Fruit fly (Drosophila melanogaster) whole organism, pupa: ENCODE data around the gene CG13088.
A peak's percentile ranks its signal among the peaks of the same experiment; 100 is the strongest.

Experiments used
- CG10348 ChIP-seq: fragments of 200-800 bp; sonication (Bioruptor generic); IDR thresholded peaks from 2 replicates; pipeline ENCODE4 v1.3.6; 2022; ENCODE audit warnings: missing biosample characterization, missing genetic modification characterization
- CG12605 ChIP-seq: fragments of 200-800 bp; sonication (Bioruptor generic); IDR thresholded peaks from 2 replicates; pipeline ENCODE4 v1.3.6; 2022; ENCODE audit warnings: missing biosample characterization, missing genetic modification characterization
- CG13204 ChIP-seq: fragments of 200-800 bp; sonication (Bioruptor generic); optimal IDR thresholded peaks from 2 replicates; lab custom pipeline; 2018; ENCODE audit warnings: missing biosample characterization, mild to moderate bottlenecking, missing genetic modification characterization, moderate library complexity
- CG14655 ChIP-seq: fragments of 200-800 bp; sonication (Bioruptor generic); optimal IDR thresholded peaks from 3 replicates; lab custom pipeline; 2017; ENCODE audit warnings: mild to moderate bottlenecking, missing biosample characterization, missing genetic modification reagents, missing genetic modification characterization
- CG15710 ChIP-seq: fragments of 200-800 bp; sonication (Bioruptor generic); optimal IDR thresholded peaks from 2 replicates; lab custom pipeline; 2018; ENCODE audit warnings: missing biosample characterization, mild to moderate bottlenecking, missing genetic modification characterization, moderate library complexity
- CG17806 ChIP-seq: fragments of 200-800 bp; sonication (Bioruptor generic); optimal IDR thresholded peaks from 2 replicates; lab custom pipeline; 2018; ENCODE audit warnings: missing biosample characterization, mild to moderate bottlenecking, missing genetic modification characterization, moderate library complexity
- CG32121 ChIP-seq: fragments of 200-800 bp; sonication (Bioruptor generic); IDR thresholded peaks from 2 replicates; pipeline ENCODE4 v1.3.6; 2022; ENCODE audit warnings: missing biosample characterization, missing genetic modification characterization
- CG34367 ChIP-seq: fragments of 200-800 bp; sonication (Bioruptor generic); optimal IDR thresholded peaks from 2 replicates; lab custom pipeline; 2018; ENCODE audit warnings: missing biosample characterization, mild to moderate bottlenecking, missing genetic modification characterization
- CG4496 ChIP-seq: fragments of 200-800 bp; sonication (Bioruptor generic); IDR thresholded peaks from 3 replicates; pipeline ENCODE4 v1.3.6; 2022; ENCODE audit warnings: missing biosample characterization, missing genetic modification characterization
- CG8159 ChIP-seq: fragments of 200-800 bp; sonication (Bioruptor generic); optimal IDR thresholded peaks from 3 replicates; lab custom pipeline; 2018; ENCODE audit warnings: missing biosample characterization, mild to moderate bottlenecking, missing genetic modification characterization, moderate library complexity
- CG8301 ChIP-seq: fragments of 200-800 bp; sonication (Bioruptor generic); optimal IDR thresholded peaks from 2 replicates; lab custom pipeline; 2018; ENCODE audit warnings: missing biosample characterization, mild to moderate bottlenecking, missing genetic modification characterization
- CG9948 ChIP-seq: fragments of 200-800 bp; sonication (Bioruptor generic); optimal IDR thresholded peaks from 2 replicates; lab custom pipeline; 2018; ENCODE audit warnings: missing biosample characterization, mild to moderate bottlenecking, missing genetic modification characterization, moderate library complexity
- D1 ChIP-seq: fragments of 200-800 bp; sonication (Bioruptor generic); optimal IDR thresholded peaks from 2 replicates; lab custom pipeline; 2018; ENCODE audit warnings: missing biosample characterization, mild to moderate bottlenecking, missing genetic modification characterization, moderate library complexity
- EcR ChIP-seq: fragments of 200-800 bp; sonication (Bioruptor generic); optimal IDR thresholded peaks from 3 replicates; lab custom pipeline; 2019; ENCODE audit warnings: missing biosample characterization, missing genetic modification characterization, mild to moderate bottlenecking, moderate library complexity, missing genetic modification reagents
- Ets98B ChIP-seq: fragments of 200-800 bp; sonication (Bioruptor generic); IDR thresholded peaks from 2 replicates; pipeline ENCODE4 v1.3.6; 2022; ENCODE audit warnings: missing biosample characterization, missing genetic modification characterization
- Pif1A ChIP-seq: fragments of 200-800 bp; sonication (Bioruptor generic); optimal IDR thresholded peaks from 3 replicates; lab custom pipeline; 2016; ENCODE audit warnings: missing biosample characterization, missing genetic modification characterization
- Pif1B ChIP-seq: fragments of 200-800 bp; sonication (Bioruptor generic); optimal IDR thresholded peaks from 3 replicates; lab custom pipeline; 2016; ENCODE audit warnings: missing biosample characterization, missing genetic modification characterization
- Snoo ChIP-seq: fragments of 200-800 bp; sonication (Bioruptor generic); optimal IDR thresholded peaks from 3 replicates; lab custom pipeline; 2017; ENCODE audit warnings: missing biosample characterization, mild to moderate bottlenecking, missing genetic modification characterization, inconsistent platforms
- fd96Ca ChIP-seq: fragments of 200-800 bp; sonication (Bioruptor generic); IDR thresholded peaks from 3 replicates; pipeline ENCODE4 v1.3.6; 2022; ENCODE audit warnings: missing biosample characterization, missing genetic modification characterization
- gl ChIP-seq: fragments of 200-800 bp; sonication (Bioruptor generic); optimal IDR thresholded peaks from 2 replicates; lab custom pipeline; 2018; ENCODE audit warnings: missing biosample characterization, mild to moderate bottlenecking, missing genetic modification characterization
- rn ChIP-seq: fragments of 200-800 bp; sonication (Bioruptor generic); IDR thresholded peaks from 2 replicates; pipeline ENCODE4 v1.3.6; 2022; ENCODE audit warnings: missing biosample characterization, missing genetic modification characterization

Gene CG13088

DNA sequence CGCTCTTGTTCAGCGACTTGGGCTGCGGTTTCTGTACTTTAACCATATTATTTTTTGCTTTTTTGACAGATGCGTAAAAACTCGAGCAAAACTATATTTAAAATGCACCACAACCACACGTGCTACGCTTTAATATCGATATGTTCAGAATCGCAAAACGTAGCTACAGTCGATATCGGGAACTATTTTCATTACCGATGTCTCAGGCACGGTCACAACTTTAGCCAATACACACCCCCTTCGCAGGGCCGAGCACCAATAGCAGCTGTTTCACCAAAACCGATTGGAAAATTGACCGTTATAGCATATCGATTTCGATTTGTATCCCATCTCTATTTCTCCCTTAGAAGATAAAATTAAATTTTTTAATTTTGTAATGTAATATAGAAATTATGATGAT lies 22.9 kb downstream of the CG13088 start, which contains the start of gene CG13096:
CG13096 (minus strand) TSS at position 144 of the 400 bp plus-strand sequence.
- TF ChIP-seq CG34367 (tag; lab: Kevin White, UChicago) (no peak), Ets98B (no peak), Snoo (tag; lab: Kevin White, UChicago) (no peak)

DNA sequence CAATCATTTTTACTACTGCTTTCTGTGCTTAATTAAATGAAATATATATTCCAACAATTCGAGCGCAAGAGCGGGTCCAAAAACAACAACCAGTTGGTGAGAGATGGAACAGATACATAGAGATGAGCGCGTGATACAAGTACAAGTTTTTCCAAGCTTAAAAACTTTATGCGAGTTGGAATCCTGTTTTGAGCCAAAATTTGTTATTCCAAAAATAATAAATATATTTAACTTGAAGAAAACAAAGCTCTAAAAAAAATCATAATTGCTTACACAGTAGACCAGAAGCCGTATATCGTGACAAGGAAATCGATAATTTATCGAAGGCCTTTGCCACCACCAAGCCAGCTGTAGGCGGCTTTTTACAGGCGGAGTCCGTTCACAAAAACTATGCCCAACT lies 26.0 kb downstream of the CG13088 start, which contains the start of the genes CG13097 and PIG-U:
CG13097 (minus strand) TSS at position 121 of the 400 bp plus-strand sequence.
PIG-U (plus strand) TSS at position 349 of the 400 bp plus-strand sequence.
- TF ChIP-seq CG14655 (GFP tag; lab: Kevin White, UChicago) (no peak), Snoo (tag; lab: Kevin White, UChicago) (peak; percentile 73), CG32121 (GFP tag; lab: Robert Waterston, UW) (peak; percentile 70; the same call in 1 of the 2 replicates), Ets98B (peak; percentile 74), CG17806 (tag; lab: Kevin White, UChicago) (peak; percentile 61), rn (GFP tag; lab: Robert Waterston, UW) (peak; percentile 37; the same call in 1 of the 2 replicates), CG8159 (tag; lab: Kevin White, UChicago) (peak; percentile 72), gl (tag; lab: Kevin White, UChicago) (no peak), fd96Ca (GFP tag; lab: Robert Waterston, UW) (peak; percentile 79; the same call in 2 of the 3 replicates)

DNA sequence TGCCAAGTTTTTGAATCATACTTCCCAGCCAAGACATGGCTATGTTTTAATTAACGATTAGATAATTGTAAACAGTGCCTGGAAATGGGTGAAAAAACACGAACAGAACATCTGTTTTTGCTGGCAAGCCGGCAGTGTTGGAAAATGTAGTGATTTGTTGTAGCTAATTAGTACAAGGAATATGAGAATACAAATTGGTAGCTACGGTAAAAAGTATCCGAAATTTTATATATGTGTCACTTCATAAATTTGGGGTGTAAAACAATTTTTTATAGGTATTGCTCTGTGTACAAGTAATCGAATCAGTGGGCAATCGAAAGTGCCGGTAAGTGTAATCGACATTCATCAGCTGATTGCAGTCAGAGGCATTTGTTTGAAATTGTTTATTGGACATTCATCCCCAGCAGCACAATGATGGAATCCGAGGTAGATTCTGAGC lies 28.5 kb downstream of the CG13088 start, which contains the start of the genes mRpL51 and Uba4:
mRpL51 (minus strand) TSS at position 125 of the 439 bp plus-strand sequence.
Uba4 (plus strand) TSS at position 156 of the 439 bp plus-strand sequence.
- peak; percentile 12 for TF ChIP-seq CG15710 (tag; lab: Kevin White, UChicago)
- TF ChIP-seq CG8159 (tag; lab: Kevin White, UChicago), result no peak
- TF ChIP-seq CG4496, result no peak
- no peak for TF ChIP-seq CG8301 (tag; lab: Kevin White, UChicago)
- TF ChIP-seq CG17806 (tag; lab: Kevin White, UChicago), result peak; percentile 9

DNA sequence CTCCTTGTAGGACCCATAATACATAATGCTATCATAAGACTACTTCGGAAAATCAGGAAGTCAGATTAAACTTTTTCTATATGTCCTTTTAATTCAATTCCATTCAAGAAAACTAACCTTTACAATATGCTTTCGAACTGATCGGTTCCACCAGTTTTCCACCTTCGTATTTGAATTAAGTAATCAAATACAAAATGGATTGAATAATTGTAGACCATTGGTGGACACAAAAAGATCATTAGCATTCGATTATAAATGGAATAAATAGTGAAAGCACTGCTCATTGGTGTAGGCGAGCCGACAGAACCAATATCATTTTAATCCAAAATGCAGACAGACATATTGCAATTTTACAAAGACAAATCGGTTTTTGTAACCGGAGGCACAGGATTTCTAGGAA lies 30.6 kb downstream of the CG13088 start, which contains the start of gene Sgp:
Sgp (plus strand) TSS at position 301 of the 400 bp plus-strand sequence.
- TF ChIP-seq Ets98B, result no peak
- TF ChIP-seq Pif1B (GFP tag; lab: Kevin White, UChicago), result no peak
- no peak for TF ChIP-seq gl (tag; lab: Kevin White, UChicago)

DNA sequence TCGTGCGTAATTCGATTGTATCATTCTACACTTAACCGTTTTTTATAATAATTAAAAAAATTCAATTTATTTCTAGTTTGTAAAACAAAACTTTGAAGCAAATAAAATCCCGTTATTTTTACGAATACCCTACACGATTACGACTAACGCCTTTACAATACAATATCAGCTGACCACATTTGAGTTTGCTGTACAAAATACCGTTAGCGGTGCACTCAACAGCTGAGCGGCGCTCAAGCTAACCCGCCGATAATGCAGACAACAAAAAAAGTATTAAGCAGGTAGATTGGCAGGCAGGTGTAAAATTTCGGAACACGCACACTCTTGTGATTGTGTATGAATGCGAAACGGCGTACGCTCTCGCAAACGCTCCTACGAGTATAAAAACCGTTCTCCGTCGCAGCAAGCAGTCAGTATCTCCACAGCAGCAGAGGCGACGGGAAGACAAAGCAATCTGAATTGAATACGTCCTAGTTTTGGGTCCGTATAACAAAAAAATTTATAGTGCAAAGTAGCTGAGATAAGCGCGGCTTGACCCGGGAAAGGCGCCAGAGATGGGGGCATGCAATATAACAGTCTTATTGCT lies 33.0 kb downstream of the CG13088 start, which contains the start of gene Acer:
Acer (plus strand) TSS at position 210 of the 586 bp plus-strand sequence.
- TF ChIP-seq Snoo (tag; lab: Kevin White, UChicago) (no peak), CG12605 (GFP tag; lab: Robert Waterston, UW) (0 out of 2 replicates have a peak, but pooled peaks have one; percentile 46), Pif1A (no peak), EcR (GFP tag; lab: Kevin White, UChicago) (peak; percentile 1), Pif1B (GFP tag; lab: Kevin White, UChicago) (no peak), CG4496 (0 out of 3 replicates have a peak, but pooled peaks have one; percentile 19), CG32121 (GFP tag; lab: Robert Waterston, UW) (0 out of 2 replicates have a peak, but pooled peaks have one; percentile 16), gl (tag; lab: Kevin White, UChicago) (no peak), CG8159 (tag; lab: Kevin White, UChicago) (no peak), Ets98B (peak; percentile 32; the same call in 1 of the 2 replicates)

DNA sequence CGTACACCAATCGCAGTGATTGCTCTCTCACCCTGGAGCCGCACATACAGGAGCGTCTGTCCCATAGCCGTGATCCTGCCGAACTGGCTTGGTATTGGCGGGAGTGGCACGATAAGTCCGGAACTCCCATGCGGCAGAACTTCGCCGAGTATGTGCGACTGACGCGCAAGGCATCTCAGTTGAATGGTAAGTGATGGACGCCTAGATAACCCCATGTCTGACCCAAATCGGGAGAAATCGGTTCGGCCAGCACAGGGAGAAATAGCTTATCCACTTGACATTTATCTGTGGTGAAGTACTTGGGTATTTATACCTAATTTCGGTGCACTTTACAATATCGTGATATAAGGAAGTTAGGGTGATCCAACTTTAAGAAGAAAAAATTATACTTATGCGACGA lies 34.0 kb downstream of the CG13088 start:
- TF ChIP-seq Pif1A, result no peak
- TF ChIP-seq CG17806 (tag; lab: Kevin White, UChicago), result no peak
- TF ChIP-seq CG4496, result no peak
- TF ChIP-seq CG34367 (tag; lab: Kevin White, UChicago), result no peak
- TF ChIP-seq CG14655 (GFP tag; lab: Kevin White, UChicago), result no peak
- TF ChIP-seq fd96Ca (GFP tag; lab: Robert Waterston, UW), result no peak
- no peak for TF ChIP-seq gl (tag; lab: Kevin White, UChicago)
- no peak for TF ChIP-seq rn (GFP tag; lab: Robert Waterston, UW)
- TF ChIP-seq D1 (tag; lab: Kevin White, UChicago), result no peak
- TF ChIP-seq CG13204 (GFP tag; lab: Kevin White, UChicago), result no peak
- TF ChIP-seq CG8301 (tag; lab: Kevin White, UChicago), result no peak
- no peak for TF ChIP-seq CG10348 (GFP tag; lab: Robert Waterston, UW)
- TF ChIP-seq Ets98B, result no peak
- no peak for TF ChIP-seq CG15710 (tag; lab: Kevin White, UChicago)
- no peak for TF ChIP-seq EcR (GFP tag; lab: Kevin White, UChicago)
- TF ChIP-seq Snoo (tag; lab: Kevin White, UChicago), result no peak
- TF ChIP-seq, all 21 proteins: peak for 0

DNA sequence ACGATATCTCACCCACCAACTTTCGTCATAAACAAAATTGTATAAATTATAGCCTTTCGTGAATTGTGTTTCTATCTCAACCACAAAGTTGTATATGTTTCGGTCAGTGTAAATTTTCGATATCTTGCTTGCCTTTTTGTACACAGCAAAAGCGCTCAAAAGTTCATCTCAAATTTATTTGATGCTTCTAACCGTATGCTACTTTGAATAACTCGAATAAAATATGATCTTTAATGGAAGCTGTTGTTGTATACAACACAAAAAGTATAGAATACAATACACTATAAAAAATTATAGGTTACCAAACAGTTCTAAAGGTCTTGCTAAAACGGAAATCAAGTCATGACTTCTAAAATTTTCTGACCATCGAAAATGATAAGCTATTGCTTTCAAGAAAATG lies 36.2 kb downstream of the CG13088 start:
- TF ChIP-seq CG12605 (GFP tag; lab: Robert Waterston, UW) (no peak), CG17806 (tag; lab: Kevin White, UChicago) (no peak), gl (tag; lab: Kevin White, UChicago) (no peak), CG14655 (GFP tag; lab: Kevin White, UChicago) (no peak), CG13204 (GFP tag; lab: Kevin White, UChicago) (no peak), Pif1B (GFP tag; lab: Kevin White, UChicago) (no peak), CG8301 (tag; lab: Kevin White, UChicago) (no peak), Pif1A (no peak), CG9948 (no peak), Ets98B (no peak), D1 (tag; lab: Kevin White, UChicago) (no peak)
